Fruit fly (Drosophila melanogaster) whole organism, embryonic: ENCODE measurements around the gene CG42271.

Source experiments
- Atf3 ChIP-seq: fragments of 200-800 bp; sonication (Bioruptor generic); optimal IDR thresholded peaks from 3 replicates; lab custom pipeline; 2016; ENCODE audit warnings: missing biosample characterization, missing genetic modification characterization
- Bdp1 ChIP-seq: fragments of 200-800 bp; sonication (Bioruptor generic); optimal IDR thresholded peaks from 3 replicates; lab custom pipeline; 2016; ENCODE audit warnings: missing biosample characterization, missing genetic modification characterization
- CG10267 ChIP-seq: fragments of 200-800 bp; sonication (Bioruptor generic); optimal IDR thresholded peaks from 2 replicates; lab custom pipeline; 2018; ENCODE audit warnings: missing biosample characterization, mild to moderate bottlenecking, missing genetic modification characterization, moderate library complexity
- CG11695 ChIP-seq: fragments of 200-800 bp; sonication (Bioruptor generic); IDR thresholded peaks from 3 replicates; pipeline ENCODE4 v1.3.6; 2022; ENCODE audit warnings: missing biosample characterization, missing genetic modification characterization
- CG12942 ChIP-seq: fragments of 200-800 bp; sonication (Bioruptor generic); optimal IDR thresholded peaks from 3 replicates; lab custom pipeline; 2016; ENCODE audit warnings: missing biosample characterization, missing genetic modification characterization
- CG13296 ChIP-seq: fragments of 200-800 bp; sonication (Bioruptor generic); optimal IDR thresholded peaks from 3 replicates; lab custom pipeline; 2018; ENCODE audit warnings: missing biosample characterization, mild to moderate bottlenecking, missing genetic modification characterization
- CG15011 ChIP-seq: fragments of 200-800 bp; sonication (Bioruptor generic); optimal IDR thresholded peaks from 3 replicates; lab custom pipeline; 2018; ENCODE audit warnings: missing biosample characterization, mild to moderate bottlenecking, missing genetic modification characterization
- CG1603 ChIP-seq: fragments of 200-800 bp; sonication (Bioruptor generic); optimal IDR thresholded peaks from 2 replicates; lab custom pipeline; 2019; ENCODE audit warnings: missing biosample characterization, mild to moderate bottlenecking, missing genetic modification characterization, moderate library complexity
- CG18262 ChIP-seq: fragments of 200-800 bp; optimal IDR thresholded peaks from 3 replicates; lab custom pipeline; 2019; ENCODE audit warnings: missing biosample characterization, mild to moderate bottlenecking, missing genetic modification characterization, moderate library complexity
- CG2199 ChIP-seq: fragments of 200-800 bp; sonication (Bioruptor generic); IDR thresholded peaks from 3 replicates; pipeline ENCODE4 v1.3.6; 2022; ENCODE audit warnings: missing biosample characterization, missing genetic modification characterization
- CG2712 ChIP-seq: fragments of 200-800 bp; optimal IDR thresholded peaks from 3 replicates; lab custom pipeline; 2019; ENCODE audit warnings: missing biosample characterization, mild to moderate bottlenecking, missing genetic modification characterization, moderate library complexity
- CG34376 ChIP-seq: fragments of 200-800 bp; sonication (Bioruptor generic); optimal IDR thresholded peaks from 2 replicates; lab custom pipeline; 2018; ENCODE audit warnings: missing biosample characterization, mild to moderate bottlenecking, missing genetic modification characterization
- CG3838 ChIP-seq: fragments of 200-800 bp; sonication (Bioruptor generic); optimal IDR thresholded peaks from 3 replicates; lab custom pipeline; 2016; ENCODE audit warnings: missing biosample characterization, missing genetic modification characterization
- CG7271 ChIP-seq: fragments of 200-800 bp; sonication (Bioruptor generic); optimal IDR thresholded peaks from 2 replicates; lab custom pipeline; 2018; ENCODE audit warnings: missing biosample characterization, mild to moderate bottlenecking, missing genetic modification characterization, moderate library complexity
- CG8944 ChIP-seq: fragments of 200-800 bp; sonication (Bioruptor generic); optimal IDR thresholded peaks from 3 replicates; lab custom pipeline; 2016; ENCODE audit warnings: missing biosample characterization, missing genetic modification characterization
- CG9609 ChIP-seq: fragments of 200-800 bp; sonication (Bioruptor generic); optimal IDR thresholded peaks from 3 replicates; lab custom pipeline; 2016; ENCODE audit warnings: missing biosample characterization, missing genetic modification characterization
- CG9876 ChIP-seq: fragments of 200-800 bp; sonication (Bioruptor generic); optimal IDR thresholded peaks from 2 replicates; lab custom pipeline; 2016; ENCODE audit warnings: missing biosample characterization, missing genetic modification characterization
- CkIIα-i1 ChIP-seq: fragments of 200-800 bp; sonication (Bioruptor generic); IDR thresholded peaks from 2 replicates; pipeline ENCODE4 v1.3.6; 2022; ENCODE audit warnings: missing biosample characterization, missing genetic modification characterization
- Fer1 ChIP-seq: fragments of 200-800 bp; sonication (Bioruptor generic); optimal IDR thresholded peaks from 2 replicates; lab custom pipeline; 2017; ENCODE audit warnings: missing biosample characterization, mild to moderate bottlenecking, missing genetic modification characterization
- Gsc ChIP-seq: fragments of 200-800 bp; sonication (Bioruptor generic); IDR thresholded peaks from 2 replicates; pipeline ENCODE4 v1.3.6; 2022; ENCODE audit warnings: missing biosample characterization, missing genetic modification characterization
- H15 ChIP-seq: fragments of 200-800 bp; sonication (Bioruptor generic); IDR thresholded peaks from 3 replicates; pipeline ENCODE4 v1.3.6; 2022; ENCODE audit warnings: missing biosample characterization, missing genetic modification characterization
- HLH54F ChIP-seq: fragments of 200-800 bp; sonication (Bioruptor generic); optimal IDR thresholded peaks from 3 replicates; lab custom pipeline; 2016; ENCODE audit warnings: missing biosample characterization, missing genetic modification characterization
- Hey ChIP-seq: fragments of 200-800 bp; sonication (Bioruptor generic); optimal IDR thresholded peaks from 3 replicates; lab custom pipeline; 2018; ENCODE audit warnings: missing biosample characterization, mild to moderate bottlenecking, missing genetic modification characterization
- Lim3 ChIP-seq: fragments of 200-800 bp; sonication (Bioruptor generic); IDR thresholded peaks from 2 replicates; pipeline ENCODE4 v1.3.6; 2022; ENCODE audit warnings: missing biosample characterization, missing genetic modification characterization
- Lpt ChIP-seq: fragments of >200 bp; optimal IDR thresholded peaks from 2 replicates; lab custom pipeline; 2018; ENCODE audit warnings: missing biosample characterization, missing genetic modification characterization
- Nf-YB ChIP-seq: fragments of 200-800 bp; sonication (Bioruptor generic); optimal IDR thresholded peaks from 3 replicates; lab custom pipeline; 2019; ENCODE audit warnings: missing biosample characterization, mild to moderate bottlenecking, missing genetic modification characterization, moderate library complexity
- NfI ChIP-seq: fragments of 200-800 bp; sonication (Bioruptor generic); optimal IDR thresholded peaks from 3 replicates; lab custom pipeline; 2018; ENCODE audit warnings: missing biosample characterization, mild to moderate bottlenecking, missing genetic modification characterization, moderate library complexity
- Sox100B ChIP-seq: fragments of 200-800 bp; sonication (Bioruptor generic); optimal IDR thresholded peaks from 3 replicates; lab custom pipeline; 2018; ENCODE audit warnings: missing biosample characterization, mild to moderate bottlenecking, missing genetic modification characterization
- TFAM ChIP-seq: fragments of 200-800 bp; sonication (Bioruptor generic); optimal IDR thresholded peaks from 2 replicates; lab custom pipeline; 2017; ENCODE audit warnings: missing biosample characterization, missing genetic modification characterization, inconsistent platforms
- Xrp1 ChIP-seq: fragments of 200-800 bp; sonication (Bioruptor generic); IDR thresholded peaks from 2 replicates; pipeline ENCODE4 v1.3.6; 2022; ENCODE audit warnings: missing biosample characterization, missing genetic modification characterization
- ara ChIP-seq: fragments of 200-800 bp; sonication (Bioruptor generic); IDR thresholded peaks from 2 replicates; pipeline ENCODE4 v1.3.6; 2022; ENCODE audit warnings: missing biosample characterization, missing genetic modification characterization
- az2 ChIP-seq: fragments of 200-800 bp; sonication (Bioruptor generic); optimal IDR thresholded peaks from 3 replicates; lab custom pipeline; 2016; ENCODE audit warnings: missing biosample characterization, missing genetic modification characterization
- bbx ChIP-seq: fragments of 200-800 bp; sonication (Bioruptor generic); IDR thresholded peaks from 2 replicates; pipeline ENCODE4 v1.3.6; 2022; ENCODE audit warnings: missing biosample characterization, missing genetic modification characterization; ENCODE audit not compliant: partially characterized antibody
- emc ChIP-seq: fragments of 200-800 bp; sonication (Bioruptor generic); optimal IDR thresholded peaks from 2 replicates; lab custom pipeline; 2016; ENCODE audit warnings: missing biosample characterization, missing genetic modification characterization
- fu2 ChIP-seq: fragments of 200-800 bp; sonication (Bioruptor generic); optimal IDR thresholded peaks from 2 replicates; lab custom pipeline; 2016; ENCODE audit warnings: missing biosample characterization, missing genetic modification characterization
- hkb ChIP-seq, 2 experiments: fragments of 200-800 bp in 1 of 2; fragments of >200 bp in 1 of 2; sonication (Bioruptor generic) in 1 of 2; IDR thresholded peaks in 1 of 2; optimal IDR thresholded peaks in 1 of 2; 2 replicates each; pipeline versions ENCODE4 v1.3.6 to Lab custom; 2017 to 2022; ENCODE audit warnings: missing biosample characterization in 1 of 2, missing genetic modification characterization in 1 of 2
- insv ChIP-seq, 2 experiments: fragments of 200-800 bp; sonication (Bioruptor generic); optimal IDR thresholded peaks; 3 replicates each; lab custom pipeline; 2016 to 2018; ENCODE audit warnings: missing biosample characterization in 2 of 2, missing genetic modification characterization in 2 of 2
- lab ChIP-seq: fragments of 200-800 bp; sonication (Bioruptor generic); optimal IDR thresholded peaks from 3 replicates; lab custom pipeline; 2017; ENCODE audit warnings: missing biosample characterization, missing genetic modification characterization, mild to moderate bottlenecking, moderate library complexity, missing genetic modification reagents
- lilli ChIP-seq: fragments of 200-800 bp; sonication (Bioruptor generic); optimal IDR thresholded peaks from 3 replicates; lab custom pipeline; 2016; ENCODE audit warnings: missing biosample characterization, missing genetic modification characterization
- oc ChIP-seq: fragments of 200-800 bp; sonication (Bioruptor generic); optimal IDR thresholded peaks from 2 replicates; lab custom pipeline; 2018; ENCODE audit warnings: missing biosample characterization, mild to moderate bottlenecking, missing genetic modification characterization, moderate library complexity
- odd ChIP-seq: fragments of 200-800 bp; sonication (Bioruptor generic); optimal IDR thresholded peaks from 2 replicates; lab custom pipeline; 2017; ENCODE audit warnings: missing biosample characterization, mild to moderate bottlenecking, missing genetic modification characterization
- pho ChIP-seq: fragments of 200-800 bp; sonication (Bioruptor generic); optimal IDR thresholded peaks from 2 replicates; lab custom pipeline; 2016; ENCODE audit warnings: missing biosample characterization, missing genetic modification characterization
- pros ChIP-seq: fragments of 200-800 bp; sonication (Bioruptor generic); optimal IDR thresholded peaks from 3 replicates; lab custom pipeline; 2019; ENCODE audit warnings: missing biosample characterization, mild to moderate bottlenecking, missing genetic modification characterization, moderate library complexity
- psq ChIP-seq: fragments of 200-800 bp; sonication (Bioruptor generic); optimal IDR thresholded peaks from 2 replicates; lab custom pipeline; 2017; ENCODE audit warnings: missing biosample characterization, missing genetic modification characterization
- sd ChIP-seq: fragments of 200-800 bp; sonication (Bioruptor generic); optimal IDR thresholded peaks from 3 replicates; lab custom pipeline; 2018; ENCODE audit warnings: missing biosample characterization, mild to moderate bottlenecking, missing genetic modification characterization, moderate library complexity
- seq ChIP-seq: fragments of 200-800 bp; sonication (Bioruptor generic); IDR thresholded peaks from 2 replicates; pipeline ENCODE4 v1.3.6; 2022; ENCODE audit warnings: missing biosample characterization, missing genetic modification characterization
- slbo ChIP-seq: fragments of 200-800 bp; sonication (Bioruptor generic); IDR thresholded peaks from 2 replicates; pipeline ENCODE4 v1.3.6; 2022; ENCODE audit warnings: missing biosample characterization, missing genetic modification characterization
- tin ChIP-seq: fragments of 200-800 bp; sonication (Bioruptor generic); optimal IDR thresholded peaks from 3 replicates; lab custom pipeline; 2016; ENCODE audit warnings: missing biosample characterization, missing genetic modification characterization
- trh ChIP-seq: fragments of 200-800 bp; sonication (Bioruptor generic); optimal IDR thresholded peaks from 2 replicates; lab custom pipeline; 2016; ENCODE audit warnings: missing biosample characterization, missing genetic modification characterization
- vfl ChIP-seq: fragments of 200-800 bp; sonication (Bioruptor generic); optimal IDR thresholded peaks from 2 replicates; lab custom pipeline; 2016; ENCODE audit warnings: missing biosample characterization, missing genetic modification characterization
- zfh2 ChIP-seq: fragments of 200-800 bp; sonication (Bioruptor generic); optimal IDR thresholded peaks from 2 replicates; lab custom pipeline; 2016; ENCODE audit warnings: missing biosample characterization, missing genetic modification characterization

The CG42271 gene

DNA sequence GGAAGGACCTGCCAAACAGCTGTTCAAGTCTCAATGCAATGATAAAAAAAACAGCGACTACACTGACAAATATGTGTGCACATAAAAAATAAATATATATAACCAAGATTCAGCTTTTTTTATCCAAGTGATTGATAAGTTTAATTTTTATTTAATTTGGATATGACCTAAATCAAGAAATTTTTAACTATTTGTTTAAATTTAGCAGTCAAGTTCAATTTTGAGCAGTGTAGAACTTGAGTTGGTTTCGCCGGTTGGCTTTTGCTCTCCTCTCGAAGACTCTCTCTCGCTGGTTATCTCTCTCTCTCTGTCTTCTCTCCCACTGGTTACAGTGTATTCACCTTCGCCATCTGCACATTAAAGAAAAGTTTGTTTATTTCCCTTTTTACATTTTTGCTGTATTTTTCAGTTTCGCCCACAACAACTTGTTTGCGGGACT lies 15.8 kb downstream of the CG42271 start (continued):
- TF ChIP-seq CG7271 (peak; percentile 60), slbo (GFP tag; lab: Robert Waterston, UW) (peak; percentile 89), Lpt (GFP tag; lab: Kevin White, UChicago) (no peak), emc (peak; percentile 57), oc (tag; lab: Kevin White, UChicago) (peak; percentile 76), Gsc (GFP tag; lab: Robert Waterston, UW) (no peak), CG13296 (GFP tag; lab: Kevin White, UChicago) (peak; percentile 84), CG10267 (tag; lab: Kevin White, UChicago) (peak; percentile 85), Xrp1 (GFP tag; lab: Robert Waterston, UW) (peak; percentile 92), tin (peak; percentile 82), vfl (GFP tag; lab: Kevin White, UChicago) (peak; percentile 66), CG8944 (GFP tag; lab: Kevin White, UChicago) (peak; percentile 58), NfI (GFP tag; lab: Kevin White, UChicago) (peak; percentile 78), psq (peak; percentile 33), zfh2 (GFP tag; lab: Kevin White, UChicago) (peak; percentile 39), pros (GFP tag; lab: Kevin White, UChicago) (no peak), CG1603 (peak; percentile 28), CG3838 (GFP tag; lab: Kevin White, UChicago) (peak; percentile 35), CG34376 (GFP tag; lab: Kevin White, UChicago) (peak; percentile 50), fu2 (GFP tag; lab: Kevin White, UChicago) (peak; percentile 48), Hey (tag; lab: Kevin White, UChicago) (no peak), az2 (GFP tag; lab: Kevin White, UChicago) (peak; percentile 82), CG9609 (GFP tag; lab: Kevin White, UChicago) (peak; percentile 70), pho (peak; percentile 45), Bdp1 (GFP tag; lab: Kevin White, UChicago) (peak; percentile 52), CkIIα-i1 (GFP tag; lab: Robert Waterston, UW) (no peak), CG18262 (tag; lab: Kevin White, UChicago) (peak; percentile 90), CG12942 (GFP tag; lab: Kevin White, UChicago) (peak; percentile 72), CG2199 (GFP tag; lab: Robert Waterston, UW) (peak; percentile 50; the same call in 1 of the 3 replicates), Nf-YB (peak; percentile 72), sd (tag; lab: Kevin White, UChicago) (peak; percentile 47), CG11695 (GFP tag; lab: Robert Waterston, UW) (peak; percentile 90), bbx (GFP tag; lab: Robert Waterston, UW) (no peak), lilli (peak; percentile 83), Sox100B (peak; percentile 89), seq (GFP tag; lab: Robert Waterston, UW) (peak; percentile 80), odd (GFP tag; lab: Kevin White, UChicago) (peak; percentile 80), trh (GFP tag; lab: Kevin White, UChicago) (peak; percentile 85), Lim3 (GFP tag; lab: Robert Waterston, UW) (no peak), hkb (optimal IDR thresholded peaks at IDR 0.05; lab: Kevin White, UChicago) (no peak), hkb (GFP tag; IDR thresholded peaks at IDR 0.05; lab: Robert Waterston, UW) (peak; percentile 93), CG15011 (peak; percentile 80), Fer1 (GFP tag; lab: Kevin White, UChicago) (peak; percentile 87), insv (GFP tag; optimal IDR thresholded peaks at IDR 0.05; lab: Kevin White, UChicago) (peak in 1 of 2 experiments; percentile 21), Atf3 (peak; percentile 56), lab (GFP tag; lab: Kevin White, UChicago) (peak; percentile 93), HLH54F (peak; percentile 65), TFAM (no peak), CG9876 (peak; percentile 36), CG2712 (tag; lab: Kevin White, UChicago) (peak; percentile 92), ara (GFP tag; lab: Robert Waterston, UW) (peak; percentile 82), H15 (peak; percentile 77)
